Worm (Caenorhabditis elegans): ENCODE results near the gene T25B9.2.

ce11 chrIV:10798604-10799003 lies 47.0 kb upstream of the T25B9.2 start:
- TF ChIP-seq him-1 (tag; optimal IDR thresholded peaks at IDR 0.05) (no peak), W03F9.2 (tag; optimal IDR thresholded peaks at IDR 0.05) (no peak), dao-5 (tag; optimal IDR thresholded peaks at IDR 0.05) (no peak)
